Fruit fly (Drosophila melanogaster) whole organism, pupa: ENCODE data around the gene Syx1A.

Source experiments
- CG10348 ChIP-seq: fragments of 200-800 bp; sonication (Bioruptor generic); IDR thresholded peaks from 2 replicates; pipeline ENCODE4 v1.3.6; 2022; ENCODE audit warnings: missing biosample characterization, missing genetic modification characterization
- CG13204 ChIP-seq: fragments of 200-800 bp; sonication (Bioruptor generic); optimal IDR thresholded peaks from 2 replicates; lab custom pipeline; 2018; ENCODE audit warnings: missing biosample characterization, mild to moderate bottlenecking, missing genetic modification characterization, moderate library complexity
- CG15710 ChIP-seq: fragments of 200-800 bp; sonication (Bioruptor generic); optimal IDR thresholded peaks from 2 replicates; lab custom pipeline; 2018; ENCODE audit warnings: missing biosample characterization, mild to moderate bottlenecking, missing genetic modification characterization, moderate library complexity
- CG32121 ChIP-seq: fragments of 200-800 bp; sonication (Bioruptor generic); IDR thresholded peaks from 2 replicates; pipeline ENCODE4 v1.3.6; 2022; ENCODE audit warnings: missing biosample characterization, missing genetic modification characterization
- D1 ChIP-seq: fragments of 200-800 bp; sonication (Bioruptor generic); optimal IDR thresholded peaks from 2 replicates; lab custom pipeline; 2018; ENCODE audit warnings: missing biosample characterization, mild to moderate bottlenecking, missing genetic modification characterization, moderate library complexity
- Ets98B ChIP-seq: fragments of 200-800 bp; sonication (Bioruptor generic); IDR thresholded peaks from 2 replicates; pipeline ENCODE4 v1.3.6; 2022; ENCODE audit warnings: missing biosample characterization, missing genetic modification characterization
- Pif1B ChIP-seq: fragments of 200-800 bp; sonication (Bioruptor generic); optimal IDR thresholded peaks from 3 replicates; lab custom pipeline; 2016; ENCODE audit warnings: missing biosample characterization, missing genetic modification characterization
- fd96Ca ChIP-seq: fragments of 200-800 bp; sonication (Bioruptor generic); IDR thresholded peaks from 3 replicates; pipeline ENCODE4 v1.3.6; 2022; ENCODE audit warnings: missing biosample characterization, missing genetic modification characterization
- gl ChIP-seq: fragments of 200-800 bp; sonication (Bioruptor generic); optimal IDR thresholded peaks from 2 replicates; lab custom pipeline; 2018; ENCODE audit warnings: missing biosample characterization, mild to moderate bottlenecking, missing genetic modification characterization
- rn ChIP-seq: fragments of 200-800 bp; sonication (Bioruptor generic); IDR thresholded peaks from 2 replicates; pipeline ENCODE4 v1.3.6; 2022; ENCODE audit warnings: missing biosample characterization, missing genetic modification characterization

dm6 chr3R:24138478-24139455 is 33.2 kb upstream of the Syx1A start:
- TF ChIP-seq D1 (tag; lab: Kevin White, UChicago) (no peak), CG10348 (GFP tag; lab: Robert Waterston, UW) (no peak), fd96Ca (GFP tag; lab: Robert Waterston, UW) (no peak), CG15710 (tag; lab: Kevin White, UChicago) (no peak), Ets98B (GFP tag; lab: Robert Waterston, UW) (no peak), gl (tag; lab: Kevin White, UChicago) (no peak), CG32121 (GFP tag; lab: Robert Waterston, UW) (no peak), rn (no peak), CG13204 (GFP tag; lab: Kevin White, UChicago) (no peak), Pif1B (GFP tag; lab: Kevin White, UChicago) (no peak)
